Fruit fly (Drosophila melanogaster): Measurements from ENCODE around the gene Abd-B.

Gene Abd-B

DNA sequence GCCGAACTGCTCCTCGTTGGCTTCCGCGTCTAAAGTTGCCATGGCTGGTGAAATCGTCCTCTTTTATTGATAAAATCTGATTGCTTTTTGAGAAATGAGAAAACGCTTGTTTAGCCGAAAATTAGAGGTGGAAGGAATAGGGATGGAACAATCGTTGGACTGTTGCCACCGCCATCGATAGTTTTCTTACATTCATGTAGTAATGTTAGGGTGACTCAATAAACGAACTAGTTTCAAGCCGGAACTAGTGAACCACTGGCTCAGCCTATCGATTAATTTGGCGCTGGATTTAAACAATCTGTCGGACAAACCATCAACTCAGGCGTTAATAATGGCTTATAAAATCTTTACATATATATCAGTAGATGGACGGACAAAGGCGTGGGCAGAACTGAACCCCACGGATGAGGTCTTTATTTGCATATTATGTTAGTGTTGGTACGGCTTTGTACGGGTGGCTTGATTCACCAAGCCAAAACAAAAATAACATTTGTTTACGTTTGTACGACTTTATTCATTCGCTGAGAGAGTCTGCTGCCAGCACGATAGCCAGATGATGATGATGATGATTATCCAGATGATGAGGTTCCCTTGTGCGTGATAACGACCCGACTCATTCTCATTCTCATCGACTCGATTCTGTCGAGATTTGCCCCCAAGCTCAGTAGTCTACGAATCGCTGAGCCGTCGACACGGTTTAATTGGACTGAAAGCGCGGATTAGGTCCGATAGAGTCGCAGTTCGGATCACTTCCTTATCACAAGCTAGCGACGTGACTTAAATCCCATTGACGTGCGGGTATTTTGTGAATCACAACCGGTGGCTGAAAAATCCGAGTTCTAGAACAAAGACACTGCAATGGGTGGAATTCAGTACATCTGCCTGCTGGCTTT lies 30.4 kb upstream of the Abd-B start, which contains the start of the genes Sf3a1 and Irc (continued):
- TF ChIP-seq phol (tag; optimal IDR thresholded peaks at IDR 0.05) (peak; percentile 43), Bgb (GFP tag; IDR thresholded peaks at IDR 0.05; ENCODE audit: partially characterized antibody) (peak; percentile 98), Stat92E (GFP tag; optimal IDR thresholded peaks at IDR 0.05) (peak in 1 of 3 experiments; percentile 68), Nf-YB (GFP tag; optimal IDR thresholded peaks at IDR 0.05) (no peak), slbo (GFP tag; IDR thresholded peaks at IDR 0.05) (peak; percentile 58; the same call in 1 of the 2 replicates), vnd (GFP tag; IDR thresholded peaks at IDR 0.05; ENCODE audit: partially characterized antibody) (peak; percentile 94), CG42726 (GFP tag; IDR thresholded peaks at IDR 0.05; ENCODE audit: partially characterized antibody) (peak; percentile 96), Trl (optimal IDR thresholded peaks at IDR 0.05) (no peak), Trl (GFP tag; optimal IDR thresholded peaks at IDR 0.05) (peak; percentile 45), zen2 (GFP tag; IDR thresholded peaks at IDR 0.05; ENCODE audit: partially characterized antibody) (peak; percentile 95), ssp (GFP tag; IDR thresholded peaks at IDR 0.05) (peak; percentile 25; the same call in 1 of the 2 replicates), Opbp (GFP tag; IDR thresholded peaks at IDR 0.05; ENCODE audit: partially characterized antibody) (peak; percentile 97), CoRest (tag; optimal IDR thresholded peaks at IDR 0.05) (peak; percentile 31), BEAF-32 (GFP tag; optimal IDR thresholded peaks at IDR 0.05) (peak; percentile 96), CG4617 (GFP tag; optimal IDR thresholded peaks at IDR 0.05; ENCODE audit: borderline replicate concordance) (peak; percentile 90), unpg (GFP tag; optimal IDR thresholded peaks at IDR 0.05) (peak; percentile 14), CG12769 (tag; optimal IDR thresholded peaks at IDR 0.05) (peak; percentile 65), ase (GFP tag; IDR thresholded peaks at IDR 0.05) (no peak), Sin3A (optimal IDR thresholded peaks at IDR 0.05) (peak; percentile 61), CG16863 (GFP tag; optimal IDR thresholded peaks at IDR 0.05) (no peak), CG2120 (GFP tag; optimal IDR thresholded peaks at IDR 0.05) (peak; percentile 67), ftz-f1 (GFP tag; optimal IDR thresholded peaks at IDR 0.05) (peak; percentile 2), Rfx (GFP tag; IDR thresholded peaks at IDR 0.05) (peak; percentile 73), CG18619 (GFP tag; optimal IDR thresholded peaks at IDR 0.05) (no peak), tin (GFP tag; optimal IDR thresholded peaks at IDR 0.05) (peak; percentile 19), bcd (GFP tag; optimal IDR thresholded peaks at IDR 0.05) (peak; percentile 1), CG9727 (GFP tag; optimal IDR thresholded peaks at IDR 0.05) (no peak), CG9609 (GFP tag; optimal IDR thresholded peaks at IDR 0.05) (peak; percentile 2), Nf-YC (tag; optimal IDR thresholded peaks at IDR 0.05) (peak; percentile 22), vfl (GFP tag; optimal IDR thresholded peaks at IDR 0.05) (peak; percentile 62), CG7987 (GFP tag; optimal IDR thresholded peaks at IDR 0.05) (peak; percentile 78), Dref (GFP tag; IDR thresholded peaks at IDR 0.05) (peak; percentile 89), jumu (GFP tag; optimal IDR thresholded peaks at IDR 0.05) (peak; percentile 46), CG3847 (GFP tag; IDR thresholded peaks at IDR 0.05) (peak; percentile 51; the same call in 1 of the 2 replicates), D19B (GFP tag; optimal IDR thresholded peaks at IDR 0.05) (no peak), Myb (GFP tag; optimal IDR thresholded peaks at IDR 0.05) (peak; percentile 41), grau (tag; optimal IDR thresholded peaks at IDR 0.05) (peak; percentile 30), Sry-δ (GFP tag; optimal IDR thresholded peaks at IDR 0.05) (peak; percentile 100), YL-1 (GFP tag; optimal IDR thresholded peaks at IDR 0.05) (peak; percentile 73), cg (GFP tag; optimal IDR thresholded peaks at IDR 0.05) (peak; percentile 18), sug (tag; optimal IDR thresholded peaks at IDR 0.05) (peak; percentile 50), grn (GFP tag; optimal IDR thresholded peaks at IDR 0.05) (peak; percentile 10), CG14860 (GFP tag; IDR thresholded peaks at IDR 0.05; ENCODE audit: partially characterized antibody) (peak; percentile 86), rib (GFP tag; IDR thresholded peaks at IDR 0.05) (0 out of 2 replicates have a peak, but pooled peaks have one; percentile 14), pho (GFP tag; optimal IDR thresholded peaks at IDR 0.05) (peak; percentile 26), CG13624 (GFP tag; optimal IDR thresholded peaks at IDR 0.05) (peak; percentile 41), Hmr (GFP tag; optimal IDR thresholded peaks at IDR 0.05) (peak; percentile 9), CG3995 (GFP tag; optimal IDR thresholded peaks at IDR 0.05) (peak; percentile 86)

Data from whole organism, embryonic.